Worm (Caenorhabditis elegans): ENCODE measurements around the gene Y57G7A.2.

DNA sequence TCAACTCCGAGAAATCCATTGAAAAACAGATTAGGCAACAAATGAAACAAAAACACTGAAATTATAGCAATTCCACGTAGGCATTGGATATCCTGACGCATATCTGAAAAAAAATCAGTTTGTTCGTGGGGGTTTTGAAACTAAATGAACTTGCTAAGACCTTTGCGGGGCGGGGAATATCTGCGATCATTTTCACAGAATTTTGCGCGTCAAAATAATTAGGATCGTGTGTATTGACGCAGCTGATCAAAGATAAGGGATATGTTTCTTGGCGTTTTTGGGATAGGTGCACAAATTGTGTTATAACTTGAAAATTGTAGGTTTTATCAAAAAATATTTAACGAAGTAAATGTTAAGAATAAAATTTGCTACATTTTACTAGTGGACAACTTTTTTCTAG, 29.1 kb upstream of the Y57G7A.2 start, which contains the start of gene oac-30:
- TF ChIP-seq ama-1 (optimal IDR thresholded peaks at IDR 0.05) (no peak), hmg-4 (GFP tag; optimal IDR thresholded peaks at IDR 0.05) (no peak)
